Fruit fly (Drosophila melanogaster) whole organism, embryonic: Measurements from ENCODE around the gene CG33160.
A peak's percentile ranks its signal among the peaks of the same experiment; 100 is the strongest.

Experiments
- Asciz ChIP-seq: fragments of 200-800 bp; sonication (Bioruptor generic); optimal IDR thresholded peaks from 2 replicates; lab custom pipeline; 2017; ENCODE audit warnings: missing biosample characterization, mild to moderate bottlenecking, missing genetic modification characterization, missing genetic modification reagents
- CG10267 ChIP-seq: fragments of 200-800 bp; sonication (Bioruptor generic); optimal IDR thresholded peaks from 2 replicates; lab custom pipeline; 2018; ENCODE audit warnings: missing biosample characterization, mild to moderate bottlenecking, missing genetic modification characterization, moderate library complexity
- CG11696 ChIP-seq: fragments of 200-800 bp; sonication (Bioruptor generic); IDR thresholded peaks from 2 replicates; pipeline ENCODE4 v1.3.6; 2022; ENCODE audit warnings: missing biosample characterization, missing genetic modification characterization
- CG12155 ChIP-seq: fragments of 200-800 bp; sonication (Bioruptor generic); optimal IDR thresholded peaks from 3 replicates; lab custom pipeline; 2016; ENCODE audit warnings: missing biosample characterization, missing genetic modification characterization
- CG12299 ChIP-seq: fragments of 200-800 bp; sonication (Bioruptor generic); optimal IDR thresholded peaks from 2 replicates; lab custom pipeline; 2018; ENCODE audit warnings: missing biosample characterization, mild to moderate bottlenecking, missing genetic modification characterization
- CG1233 ChIP-seq: fragments of 200-800 bp; sonication (Bioruptor generic); optimal IDR thresholded peaks from 4 replicates; lab custom pipeline; 2018; ENCODE audit warnings: missing biosample characterization, mild to moderate bottlenecking, missing genetic modification characterization
- CG14667 ChIP-seq: fragments of 200-800 bp; sonication (Bioruptor generic); IDR thresholded peaks from 2 replicates; pipeline ENCODE4 v1.3.6; 2022; ENCODE audit warnings: missing biosample characterization, missing genetic modification characterization
- CG15514 ChIP-seq: fragments of 200-800 bp; sonication (Bioruptor generic); optimal IDR thresholded peaks from 3 replicates; lab custom pipeline; 2017; ENCODE audit warnings: missing biosample characterization, missing genetic modification characterization, mild to moderate bottlenecking, moderate library complexity, missing genetic modification reagents
- CG2678 ChIP-seq: fragments of 200-800 bp; sonication (Bioruptor generic); optimal IDR thresholded peaks from 3 replicates; lab custom pipeline; 2019; ENCODE audit warnings: missing biosample characterization, mild to moderate bottlenecking, missing genetic modification characterization, moderate library complexity
- CG2875 ChIP-seq: fragments of 200-800 bp; sonication (Bioruptor generic); optimal IDR thresholded peaks from 2 replicates; lab custom pipeline; 2017; ENCODE audit warnings: missing biosample characterization, mild to moderate bottlenecking, missing genetic modification characterization, missing genetic modification reagents
- CG42726 ChIP-seq: fragments of 200-800 bp; sonication (Bioruptor generic); IDR thresholded peaks from 2 replicates; pipeline ENCODE4 v1.3.6; 2022; ENCODE audit warnings: missing biosample characterization, missing genetic modification characterization; ENCODE audit not compliant: partially characterized antibody
- CG4854 ChIP-seq: fragments of 200-800 bp; sonication (Bioruptor generic); optimal IDR thresholded peaks from 2 replicates; lab custom pipeline; 2016; ENCODE audit warnings: missing biosample characterization, missing genetic modification characterization, inconsistent platforms
- CG6272 ChIP-seq: fragments of 200-800 bp; sonication (Bioruptor generic); IDR thresholded peaks from 2 replicates; pipeline ENCODE4 v1.3.6; 2022; ENCODE audit warnings: missing biosample characterization, missing genetic modification characterization
- CG7786 ChIP-seq: fragments of 200-800 bp; sonication (Bioruptor generic); optimal IDR thresholded peaks from 2 replicates; lab custom pipeline; 2016; ENCODE audit warnings: missing biosample characterization, missing genetic modification characterization
- CG7928 ChIP-seq: fragments of 200-800 bp; sonication (Bioruptor generic); optimal IDR thresholded peaks from 2 replicates; lab custom pipeline; 2017; ENCODE audit warnings: missing biosample characterization, mild to moderate bottlenecking, missing genetic modification characterization
- CG8089 ChIP-seq: fragments of 200-800 bp; sonication (Bioruptor generic); optimal IDR thresholded peaks from 3 replicates; lab custom pipeline; 2016; ENCODE audit warnings: missing biosample characterization, missing genetic modification characterization
- CG8290 ChIP-seq, 3 experiments: fragments of 200-800 bp; sonication (Bioruptor generic); optimal IDR thresholded peaks; 2 replicates each; lab custom pipeline; 2016 to 2019; ENCODE audit warnings: missing biosample characterization in 3 of 3, missing genetic modification characterization in 3 of 3, mild to moderate bottlenecking in 2 of 3, moderate library complexity in 1 of 3
- Camta ChIP-seq: fragments of 200-800 bp; sonication (Bioruptor generic); optimal IDR thresholded peaks from 2 replicates; lab custom pipeline; 2016; ENCODE audit warnings: missing biosample characterization, missing genetic modification characterization
- CkIIα-i1 ChIP-seq: fragments of 200-800 bp; sonication (Bioruptor generic); IDR thresholded peaks from 2 replicates; pipeline ENCODE4 v1.3.6; 2022; ENCODE audit warnings: missing biosample characterization, missing genetic modification characterization
- CrebB ChIP-seq: fragments of 200-800 bp; sonication (Bioruptor generic); optimal IDR thresholded peaks from 3 replicates; lab custom pipeline; 2018; ENCODE audit warnings: missing biosample characterization, mild to moderate bottlenecking, missing genetic modification characterization
- D ChIP-seq, 2 experiments: fragments of 200-800 bp in 1 of 2; fragments of >200 bp in 1 of 2; sonication (Bioruptor generic) in 1 of 2; optimal IDR thresholded peaks; 2 replicates in 1 of 2; 3 replicates in 1 of 2; lab custom pipeline; 2017; ENCODE audit warnings: mild to moderate bottlenecking in 1 of 2, missing biosample characterization in 1 of 2, missing genetic modification characterization in 1 of 2, missing genetic modification reagents in 1 of 2
- Ets97D ChIP-seq: fragments of 200-800 bp; sonication (Bioruptor generic); optimal IDR thresholded peaks from 3 replicates; lab custom pipeline; 2016; ENCODE audit warnings: missing biosample characterization, missing genetic modification characterization
- Neu2 ChIP-seq: fragments of 200-800 bp; sonication (Bioruptor generic); optimal IDR thresholded peaks from 3 replicates; lab custom pipeline; 2016; ENCODE audit warnings: missing biosample characterization, missing genetic modification characterization, borderline replicate concordance
- Ptx1 ChIP-seq: fragments of 200-800 bp; sonication (Bioruptor generic); IDR thresholded peaks from 2 replicates; pipeline ENCODE4 v1.3.6; 2022; ENCODE audit warnings: missing biosample characterization, missing genetic modification characterization
- Rx ChIP-seq: fragments of 200-800 bp; sonication (Bioruptor generic); IDR thresholded peaks from 2 replicates; pipeline ENCODE4 v1.3.6; 2022; ENCODE audit warnings: missing biosample characterization, missing genetic modification characterization
- Sry-δ ChIP-seq: fragments of 200-800 bp; sonication (Bioruptor generic); optimal IDR thresholded peaks from 2 replicates; lab custom pipeline; 2016; ENCODE audit warnings: missing biosample characterization, missing genetic modification characterization
- Usf ChIP-seq: fragments of 200-800 bp; sonication (Bioruptor generic); optimal IDR thresholded peaks from 2 replicates; lab custom pipeline; 2017; ENCODE audit warnings: missing genotype, missing biosample characterization, missing genetic modification characterization
- cato ChIP-seq: fragments of 200-800 bp; sonication (Bioruptor generic); optimal IDR thresholded peaks from 2 replicates; lab custom pipeline; 2016; ENCODE audit warnings: missing biosample characterization, missing genetic modification characterization, borderline replicate concordance
- cg ChIP-seq: fragments of 200-800 bp; sonication (Bioruptor generic); optimal IDR thresholded peaks from 3 replicates; lab custom pipeline; 2019; ENCODE audit warnings: missing biosample characterization, mild to moderate bottlenecking, missing genetic modification characterization, moderate library complexity
- crc ChIP-seq: fragments of 200-800 bp; sonication (Bioruptor generic); optimal IDR thresholded peaks from 2 replicates; lab custom pipeline; 2016; ENCODE audit warnings: missing biosample characterization, missing genetic modification characterization
- dm ChIP-seq: fragments of 200-800 bp; sonication (Bioruptor generic); optimal IDR thresholded peaks from 3 replicates; lab custom pipeline; 2016; ENCODE audit warnings: missing biosample characterization, missing genetic modification characterization
- emc ChIP-seq: fragments of 200-800 bp; sonication (Bioruptor generic); optimal IDR thresholded peaks from 2 replicates; lab custom pipeline; 2016; ENCODE audit warnings: missing biosample characterization, missing genetic modification characterization
- fd102C ChIP-seq: fragments of 200-800 bp; sonication (Bioruptor generic); optimal IDR thresholded peaks from 2 replicates; lab custom pipeline; 2018; ENCODE audit warnings: missing biosample characterization, mild to moderate bottlenecking, missing genetic modification characterization, moderate library complexity
- fd3F ChIP-seq: fragments of 200-800 bp; sonication (Bioruptor generic); optimal IDR thresholded peaks from 2 replicates; lab custom pipeline; 2018; ENCODE audit warnings: missing biosample characterization, mild to moderate bottlenecking, missing genetic modification characterization, moderate library complexity
- fu2 ChIP-seq: fragments of 200-800 bp; sonication (Bioruptor generic); optimal IDR thresholded peaks from 2 replicates; lab custom pipeline; 2016; ENCODE audit warnings: missing biosample characterization, missing genetic modification characterization
- hkb ChIP-seq, 2 experiments: fragments of 200-800 bp in 1 of 2; fragments of >200 bp in 1 of 2; sonication (Bioruptor generic) in 1 of 2; IDR thresholded peaks in 1 of 2; optimal IDR thresholded peaks in 1 of 2; 2 replicates each; pipeline versions ENCODE4 v1.3.6 to Lab custom; 2017 to 2022; ENCODE audit warnings: missing biosample characterization in 1 of 2, missing genetic modification characterization in 1 of 2
- jigr1 ChIP-seq: fragments of 200-800 bp; sonication (Bioruptor generic); IDR thresholded peaks from 3 replicates; pipeline ENCODE4 v1.3.6; 2022; ENCODE audit warnings: missing biosample characterization, missing genetic modification characterization
- klu ChIP-seq: fragments of 200-800 bp; sonication (Bioruptor generic); IDR thresholded peaks from 2 replicates; pipeline ENCODE4 v1.3.6; 2022; ENCODE audit warnings: missing biosample characterization, missing genetic modification characterization
- mld ChIP-seq: fragments of 200-800 bp; sonication (Bioruptor generic); IDR thresholded peaks from 3 replicates; pipeline ENCODE4 v1.3.6; 2022; ENCODE audit warnings: missing biosample characterization, missing genetic modification characterization; ENCODE audit not compliant: partially characterized antibody
- p53 ChIP-seq: fragments of 200-800 bp; sonication (Bioruptor generic); optimal IDR thresholded peaks from 2 replicates; lab custom pipeline; 2016; ENCODE audit warnings: missing biosample characterization, missing genetic modification characterization
- ranshi ChIP-seq: fragments of 200-800 bp; sonication (Bioruptor generic); IDR thresholded peaks from 2 replicates; pipeline ENCODE4 v1.3.6; 2022; ENCODE audit warnings: missing biosample characterization, missing genetic modification characterization
- sima ChIP-seq: fragments of 200-800 bp; sonication (Bioruptor generic); optimal IDR thresholded peaks from 2 replicates; lab custom pipeline; 2016; ENCODE audit warnings: missing biosample characterization, missing genetic modification characterization
- sqz ChIP-seq: fragments of 200-800 bp; sonication (Bioruptor generic); optimal IDR thresholded peaks from 3 replicates; lab custom pipeline; 2018; ENCODE audit warnings: missing biosample characterization, mild to moderate bottlenecking, missing genetic modification characterization
- ssp ChIP-seq: fragments of 200-800 bp; sonication (Bioruptor generic); IDR thresholded peaks from 2 replicates; pipeline ENCODE4 v1.3.6; 2022; ENCODE audit warnings: missing biosample characterization, missing genetic modification characterization
- tll ChIP-seq, 2 experiments: fragments of 200-800 bp in 1 of 2; fragments of >200 bp in 1 of 2; sonication (Bioruptor generic) in 1 of 2; optimal IDR thresholded peaks; 2 replicates each; lab custom pipeline; 2017 to 2019; ENCODE audit warnings: missing biosample characterization in 2 of 2, missing genetic modification characterization in 2 of 2, mild to moderate bottlenecking in 1 of 2, moderate library complexity in 1 of 2
- wdn ChIP-seq: fragments of 200-800 bp; sonication (Bioruptor generic); IDR thresholded peaks from 2 replicates; pipeline ENCODE4 v1.3.6; 2022; ENCODE audit warnings: missing biosample characterization, missing genetic modification characterization
- wek ChIP-seq: fragments of 200-800 bp; sonication (Bioruptor generic); optimal IDR thresholded peaks from 3 replicates; lab custom pipeline; 2018; ENCODE audit warnings: missing biosample characterization, mild to moderate bottlenecking, missing genetic modification characterization, moderate library complexity

CG33160 gene

dm6 chr3L:3249997-3250774 is 44.0 kb upstream of the CG33160 start (continued):
- peak; percentile 88 for TF ChIP-seq CG4854 (GFP tag; lab: Kevin White, UChicago)
- TF ChIP-seq CG7928 (GFP tag; lab: Kevin White, UChicago): peak; percentile 74
- no peak for TF ChIP-seq CG42726 (GFP tag; lab: Robert Waterston, UW)
- no peak for TF ChIP-seq cg (GFP tag; lab: Kevin White, UChicago)
- peak; percentile 88 for TF ChIP-seq emc (GFP tag; lab: Kevin White, UChicago)
- TF ChIP-seq CG2875 (GFP tag; lab: Kevin White, UChicago): peak; percentile 92
- TF ChIP-seq CG14667 (GFP tag; lab: Robert Waterston, UW): peak; percentile 83
- TF ChIP-seq Neu2: peak; percentile 64
- TF ChIP-seq CG12155: peak; percentile 89
- peak; percentile 68 for TF ChIP-seq CrebB
- TF ChIP-seq ranshi: peak; percentile 81
- TF ChIP-seq wdn (GFP tag; lab: Robert Waterston, UW): no peak; the same call in none of the 2 replicates
- TF ChIP-seq mld (GFP tag; lab: Robert Waterston, UW): no peak
- peak; percentile 88 for TF ChIP-seq klu
- TF ChIP-seq Rx (GFP tag; lab: Robert Waterston, UW): peak; percentile 36; the same call in 1 of the 2 replicates
- peak; percentile 84 for TF ChIP-seq sima (GFP tag; lab: Kevin White, UChicago)
- TF ChIP-seq CG10267 (tag; lab: Kevin White, UChicago): peak; percentile 89
- TF ChIP-seq jigr1 (GFP tag; lab: Robert Waterston, UW): peak; percentile 87
- TF ChIP-seq D (optimal IDR thresholded peaks at IDR 0.05; lab: Kevin White, UChicago): no peak
- peak; percentile 97 for TF ChIP-seq D (GFP tag; optimal IDR thresholded peaks at IDR 0.05; lab: Kevin White, UChicago)
- peak; percentile 87 for TF ChIP-seq dm (GFP tag; lab: Kevin White, UChicago)
- no peak for TF ChIP-seq CG11696 (GFP tag; lab: Robert Waterston, UW)
- TF ChIP-seq wek: no peak
- peak; percentile 88 for TF ChIP-seq Ptx1
- peak; percentile 96 for TF ChIP-seq fu2 (GFP tag; lab: Kevin White, UChicago)
- TF ChIP-seq Asciz (GFP tag; lab: Kevin White, UChicago): peak; percentile 91
- peak; percentile 73 for TF ChIP-seq CG15514 (GFP tag; lab: Kevin White, UChicago)
- peak; percentile 91 for TF ChIP-seq CG1233
- TF ChIP-seq tll (GFP tag; optimal IDR thresholded peaks at IDR 0.05; lab: Kevin White, UChicago): peak; percentile 17 to 26
- TF ChIP-seq Camta (GFP tag; lab: Kevin White, UChicago): peak; percentile 96
- TF ChIP-seq Ets97D (GFP tag; lab: Kevin White, UChicago): peak; percentile 80
- peak; percentile 78 for TF ChIP-seq CG6272 (GFP tag; lab: Robert Waterston, UW)
- no peak for TF ChIP-seq hkb (optimal IDR thresholded peaks at IDR 0.05; lab: Kevin White, UChicago)
- TF ChIP-seq hkb (GFP tag; IDR thresholded peaks at IDR 0.05; lab: Robert Waterston, UW): peak; percentile 80
- TF ChIP-seq Sry-δ: peak; percentile 62
- TF ChIP-seq cato (GFP tag; lab: Kevin White, UChicago): peak; percentile 96
- TF ChIP-seq CG8290 (GFP tag; optimal IDR thresholded peaks at IDR 0.05; lab: Kevin White, UChicago): peak; percentile 90
- peak; percentile 68 to 78 for TF ChIP-seq CG8290 (tag; optimal IDR thresholded peaks at IDR 0.05; lab: Kevin White, UChicago)
- peak; percentile 97 for TF ChIP-seq CG2678 (tag; lab: Kevin White, UChicago)
- TF ChIP-seq CG7786 (GFP tag; lab: Kevin White, UChicago): peak; percentile 96
- TF ChIP-seq Usf (GFP tag; lab: Kevin White, UChicago): peak; percentile 96
- TF ChIP-seq ssp: peak; percentile 72
- peak; percentile 65 for TF ChIP-seq p53 (GFP tag; lab: Kevin White, UChicago)
- peak; percentile 94 for TF ChIP-seq fd3F (GFP tag; lab: Kevin White, UChicago)
- TF ChIP-seq fd102C (GFP tag; lab: Kevin White, UChicago): peak; percentile 10
- peak; percentile 80 for TF ChIP-seq sqz (GFP tag; lab: Kevin White, UChicago)
- peak; percentile 94 for TF ChIP-seq CG8089
- no peak for TF ChIP-seq CkIIα-i1 (GFP tag; lab: Robert Waterston, UW)
- peak; percentile 92 for TF ChIP-seq crc (GFP tag; lab: Kevin White, UChicago)
- peak; percentile 78 for TF ChIP-seq CG12299 (tag; lab: Kevin White, UChicago)
